Fruit fly (Drosophila melanogaster) whole organism, embryonic: ENCODE results near the gene Acp65Aa.

Source experiments
- B-H2 ChIP-seq: fragments of 200-800 bp; sonication (Bioruptor generic); optimal IDR thresholded peaks from 2 replicates; lab custom pipeline; 2018; ENCODE audit warnings: missing biosample characterization, mild to moderate bottlenecking, missing genetic modification characterization
- CG13287 ChIP-seq: fragments of 200-800 bp; sonication (Bioruptor generic); IDR thresholded peaks from 2 replicates; pipeline ENCODE4 v1.3.6; 2022; ENCODE audit warnings: missing biosample characterization, missing genetic modification characterization; ENCODE audit not compliant: partially characterized antibody
- CG16813 ChIP-seq: fragments of 200-800 bp; sonication (Bioruptor generic); IDR thresholded peaks from 3 replicates; pipeline ENCODE4 v1.3.6; 2022; ENCODE audit warnings: missing biosample characterization, missing genetic modification characterization; ENCODE audit not compliant: partially characterized antibody
- CG2116 ChIP-seq: fragments of 200-800 bp; sonication (Bioruptor generic); optimal IDR thresholded peaks from 3 replicates; lab custom pipeline; 2018; ENCODE audit warnings: missing biosample characterization, mild to moderate bottlenecking, missing genetic modification characterization
- Dip2 ChIP-seq: fragments of 200-800 bp; sonication (Bioruptor generic); IDR thresholded peaks from 2 replicates; pipeline ENCODE4 v1.3.6; 2022; ENCODE audit warnings: missing biosample characterization, missing genetic modification characterization
- Ravus ChIP-seq: fragments of 200-800 bp; sonication (Bioruptor generic); IDR thresholded peaks from 2 replicates; pipeline ENCODE4 v1.3.6; 2022; ENCODE audit warnings: missing biosample characterization, missing genetic modification characterization
- Xrp1 ChIP-seq: fragments of 200-800 bp; sonication (Bioruptor generic); IDR thresholded peaks from 2 replicates; pipeline ENCODE4 v1.3.6; 2022; ENCODE audit warnings: missing biosample characterization, missing genetic modification characterization
- ac ChIP-seq: fragments of 200-800 bp; sonication (Bioruptor generic); optimal IDR thresholded peaks from 3 replicates; lab custom pipeline; 2017; ENCODE audit warnings: missing biosample characterization, mild to moderate bottlenecking, missing genetic modification characterization
- lab ChIP-seq: fragments of 200-800 bp; sonication (Bioruptor generic); optimal IDR thresholded peaks from 3 replicates; lab custom pipeline; 2017; ENCODE audit warnings: missing biosample characterization, missing genetic modification characterization, mild to moderate bottlenecking, moderate library complexity, missing genetic modification reagents
- schlank ChIP-seq: fragments of 200-800 bp; sonication (Bioruptor generic); optimal IDR thresholded peaks from 2 replicates; lab custom pipeline; 2018; ENCODE audit warnings: missing biosample characterization, mild to moderate bottlenecking, missing genetic modification characterization
- tll ChIP-seq, 2 experiments: fragments of 200-800 bp in 1 of 2; fragments of >200 bp in 1 of 2; sonication (Bioruptor generic) in 1 of 2; optimal IDR thresholded peaks; 2 replicates each; lab custom pipeline; 2017 to 2019; ENCODE audit warnings: missing biosample characterization in 2 of 2, missing genetic modification characterization in 2 of 2, mild to moderate bottlenecking in 1 of 2, moderate library complexity in 1 of 2
- usp ChIP-seq: fragments of >200 bp; optimal IDR thresholded peaks from 2 replicates; lab custom pipeline; 2017; ENCODE audit warnings: missing biosample characterization, missing genetic modification characterization
- yki ChIP-seq: fragments of >200 bp; optimal IDR thresholded peaks from 3 replicates; lab custom pipeline; 2018

DNA sequence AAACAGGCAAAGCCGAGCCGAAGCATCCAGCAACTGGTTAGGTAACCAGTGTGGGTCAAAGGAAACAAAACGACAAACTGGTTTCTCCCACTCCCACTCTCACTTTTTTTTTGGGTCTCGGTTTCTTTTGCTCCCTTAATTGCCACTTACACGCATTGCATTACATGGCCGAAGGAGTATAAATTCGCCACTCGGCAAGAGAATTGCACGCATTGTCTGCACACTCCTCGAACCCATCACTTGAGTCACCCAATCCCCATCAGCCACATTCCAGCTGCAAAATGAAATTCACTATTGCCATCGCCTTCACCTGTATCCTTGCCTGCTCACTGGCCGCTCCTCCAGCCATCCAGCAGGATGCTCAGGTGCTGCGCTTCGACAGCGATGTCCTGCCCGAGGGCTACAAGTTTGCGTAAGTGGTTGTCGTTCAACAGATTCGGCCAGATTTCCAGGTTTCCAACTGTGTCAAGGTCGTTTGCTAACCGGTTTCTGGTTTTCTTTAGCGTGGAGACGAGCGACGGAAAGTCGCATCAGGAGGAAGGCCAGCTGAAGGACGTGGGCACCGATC, 9.3 kb downstream of the Acp65Aa start, which contains the start of gene Lcp65Ad:
- TF ChIP-seq CG13287 (no peak), Dip2 (GFP tag; lab: Robert Waterston, UW) (no peak), ac (GFP tag; lab: Kevin White, UChicago) (no peak), yki (lab: Kevin White, UChicago) (no peak), B-H2 (GFP tag; lab: Kevin White, UChicago) (no peak), CG16813 (GFP tag; lab: Robert Waterston, UW) (no peak), tll (GFP tag; optimal IDR thresholded peaks at IDR 0.05; lab: Kevin White, UChicago) (no peak), schlank (tag; lab: Kevin White, UChicago) (no peak), Ravus (GFP tag; lab: Robert Waterston, UW) (no peak), lab (GFP tag; lab: Kevin White, UChicago) (no peak), CG2116 (GFP tag; lab: Kevin White, UChicago) (no peak), usp (no peak), Xrp1 (no peak)
